Worm (Caenorhabditis elegans) whole organism, young adult: Measurements from ENCODE around the gene srx-76.

Experiments used
- B0035.1 ChIP-seq: sonication (generic microtip); optimal IDR thresholded peaks from 2 replicates; lab custom pipeline; 2016; ENCODE audit warnings: missing genetic modification characterization, mild to moderate bottlenecking, missing compliant biosample characterization, missing genotype, missing genetic modification reagents
- C17E4.6 ChIP-seq: fragments of 200-800 bp; sonication (Bioruptor generic); IDR thresholded peaks from 2 replicates; pipeline ENCODE4 v1.3.6; 2022; ENCODE audit warnings: missing genetic modification reagents, missing genetic modification characterization, missing compliant biosample characterization
- K11D2.4 ChIP-seq: fragments of 200-800 bp; sonication (Bioruptor generic); IDR thresholded peaks from 2 replicates; pipeline ENCODE4 v1.3.6; 2022; ENCODE audit warnings: missing genetic modification reagents, missing genetic modification characterization, missing compliant biosample characterization
- T26A5.8 ChIP-seq: sonication (generic microtip); optimal IDR thresholded peaks from 2 replicates; lab custom pipeline; 2016; ENCODE audit warnings: missing genetic modification characterization, missing compliant biosample characterization
- Y53G8AR.9 ChIP-seq: fragments of 200-800 bp; sonication (Bioruptor generic); conservative IDR thresholded peaks from 2 replicates; pipeline ENCODE4 v1.3.6; 2022; ENCODE audit warnings: missing genetic modification reagents, missing genetic modification characterization, missing compliant biosample characterization
- Y67H2A.10 ChIP-seq: fragments of 200-800 bp; sonication (Bioruptor generic); conservative IDR thresholded peaks from 2 replicates; pipeline ENCODE4 v1.3.6; 2022; ENCODE audit warnings: missing genetic modification reagents, missing genetic modification characterization, missing compliant biosample characterization
- Y95B8A.8 ChIP-seq: fragments of 200-800 bp; sonication (Bioruptor generic); IDR thresholded peaks from 2 replicates; pipeline ENCODE4 v1.3.6; 2022; ENCODE audit warnings: missing genetic modification reagents, missing genetic modification characterization, missing compliant biosample characterization
- ama-1 ChIP-seq, 3 experiments: fragments of 150-350 bp in 1 of 3; sonication (generic microtip) in 2 of 3; optimal IDR thresholded peaks; 2 replicates each; lab custom pipeline; 2014 to 2018; ENCODE audit warnings: missing biosample characterization in 2 of 3, missing genetic modification characterization in 2 of 3, missing genetic modification reagents in 2 of 3
- attf-6 ChIP-seq: fragments of 200-800 bp; sonication (Bioruptor generic); IDR thresholded peaks from 2 replicates; pipeline ENCODE4 v1.3.6; 2022; ENCODE audit warnings: missing genetic modification reagents, missing genetic modification characterization, missing compliant biosample characterization
- bed-2 ChIP-seq: fragments of 200-800 bp; sonication (Bioruptor generic); IDR thresholded peaks from 2 replicates; pipeline ENCODE4 v1.3.6; 2022; ENCODE audit warnings: missing genetic modification reagents, missing genetic modification characterization, missing compliant biosample characterization
- cebp-1 ChIP-seq, 2 experiments: fragments of 200-800 bp in 1 of 2; sonication (Bioruptor generic) in 1 of 2; sonication (generic microtip) in 1 of 2; IDR thresholded peaks in 1 of 2; optimal IDR thresholded peaks in 1 of 2; 2 replicates each; pipeline versions ENCODE4 v1.3.6 to Lab custom; 2017 to 2022; ENCODE audit warnings: missing compliant biosample characterization in 2 of 2, missing genetic modification characterization in 2 of 2, mild to moderate bottlenecking in 1 of 2, missing genetic modification reagents in 1 of 2, moderate library complexity in 1 of 2
- ceh-27 ChIP-seq: fragments of 200-800 bp; sonication (Bioruptor generic); optimal IDR thresholded peaks from 2 replicates; lab custom pipeline; 2018; ENCODE audit warnings: mild to moderate bottlenecking, missing genetic modification characterization, moderate library complexity, missing compliant biosample characterization
- ceh-58 ChIP-seq: fragments of 200-800 bp; sonication (Bioruptor generic); IDR thresholded peaks from 2 replicates; pipeline ENCODE4 v1.3.6; 2022; ENCODE audit warnings: missing genetic modification characterization, missing compliant biosample characterization
- ceh-91 ChIP-seq: fragments of 200-800 bp; sonication (Bioruptor generic); IDR thresholded peaks from 2 replicates; pipeline ENCODE4 v1.3.6; 2022; ENCODE audit warnings: missing genetic modification reagents, missing genetic modification characterization, missing compliant biosample characterization
- chd-7 ChIP-seq: sonication (generic microtip); optimal IDR thresholded peaks from 2 replicates; lab custom pipeline; 2016; ENCODE audit warnings: mild to moderate bottlenecking, missing genetic modification characterization, moderate library complexity, missing compliant biosample characterization
- die-1 ChIP-seq: sonication (generic microtip); optimal IDR thresholded peaks from 2 replicates; lab custom pipeline; 2016; ENCODE audit warnings: missing genotype, mild to moderate bottlenecking, missing genetic modification characterization, missing compliant biosample characterization
- dox-1 ChIP-seq: fragments of 200-800 bp; sonication (Bioruptor generic); IDR thresholded peaks from 2 replicates; pipeline ENCODE4 v1.3.6; 2022; ENCODE audit warnings: missing genetic modification reagents, missing genetic modification characterization, missing compliant biosample characterization
- egl-44 ChIP-seq: fragments of 200-800 bp; sonication (Bioruptor generic); IDR thresholded peaks from 2 replicates; pipeline ENCODE4 v1.3.6; 2022; ENCODE audit warnings: missing genetic modification reagents, missing genetic modification characterization, missing compliant biosample characterization
- ekl-4 ChIP-seq: fragments of 200-800 bp; sonication (Bioruptor generic); IDR thresholded peaks from 2 replicates; pipeline ENCODE4 v1.3.6; 2022; ENCODE audit warnings: missing genetic modification reagents, missing genetic modification characterization, missing compliant biosample characterization
- ets-4 ChIP-seq: fragments of 200-800 bp; sonication (Bioruptor generic); optimal IDR thresholded peaks from 2 replicates; lab custom pipeline; 2018; ENCODE audit warnings: mild to moderate bottlenecking, missing genetic modification characterization, missing compliant biosample characterization
- gei-17 ChIP-seq: fragments of 200-800 bp; sonication (Bioruptor generic); optimal IDR thresholded peaks from 2 replicates; lab custom pipeline; 2018; ENCODE audit warnings: mild to moderate bottlenecking, missing genetic modification characterization, missing compliant biosample characterization
- hlh-26 ChIP-seq: fragments of 200-800 bp; sonication (Bioruptor generic); conservative IDR thresholded peaks from 2 replicates; pipeline ENCODE4 v1.3.6; 2022; ENCODE audit warnings: missing genetic modification reagents, missing genetic modification characterization, missing compliant biosample characterization
- let-526 ChIP-seq: fragments of 200-800 bp; sonication (Bioruptor generic); IDR thresholded peaks from 2 replicates; pipeline ENCODE4 v1.3.6; 2022; ENCODE audit warnings: missing genetic modification reagents, missing genetic modification characterization, missing compliant biosample characterization
- let-607 ChIP-seq, 2 experiments: fragments of 200-800 bp in 1 of 2; sonication (Bioruptor generic) in 1 of 2; sonication (generic microtip) in 1 of 2; optimal IDR thresholded peaks; 2 replicates each; lab custom pipeline; 2016 to 2018; ENCODE audit warnings: mild to moderate bottlenecking in 2 of 2, missing compliant biosample characterization in 2 of 2, missing genetic modification characterization in 2 of 2, moderate library complexity in 2 of 2, missing genotype in 1 of 2
- lin-35 ChIP-seq, 3 experiments: fragments of 150-350 bp in 2 of 3; sonication (generic microtip) in 1 of 3; optimal IDR thresholded peaks; 2 replicates each; lab custom pipeline; 2014 to 2018; ENCODE audit warnings: missing biosample characterization in 3 of 3, missing genetic modification characterization in 3 of 3, missing genetic modification reagents in 3 of 3
- lin-40 ChIP-seq: sonication (generic microtip); optimal IDR thresholded peaks from 2 replicates; lab custom pipeline; 2016; ENCODE audit warnings: missing genetic modification characterization, mild to moderate bottlenecking, missing compliant biosample characterization, missing genotype, missing genetic modification reagents
- lir-1 ChIP-seq: fragments of 200-800 bp; sonication (Bioruptor generic); conservative IDR thresholded peaks from 2 replicates; pipeline ENCODE4 v1.3.6; 2022; ENCODE audit warnings: missing genetic modification reagents, missing genetic modification characterization, missing compliant biosample characterization
- nhr-90 ChIP-seq: sonication (generic microtip); optimal IDR thresholded peaks from 2 replicates; lab custom pipeline; 2016; ENCODE audit warnings: missing genotype, mild to moderate bottlenecking, missing genetic modification characterization, missing compliant biosample characterization
- snpc-1.1 ChIP-seq: sonication (generic microtip); optimal IDR thresholded peaks from 2 replicates; lab custom pipeline; 2017; ENCODE audit warnings: missing genetic modification characterization, mild to moderate bottlenecking, missing compliant biosample characterization, antibody characterized with exemption, moderate library complexity, missing genotype, missing genetic modification reagents; ENCODE audit not compliant: insufficient read depth
- somi-1 ChIP-seq: fragments of 200-800 bp; sonication (Bioruptor generic); optimal IDR thresholded peaks from 2 replicates; lab custom pipeline; 2018; ENCODE audit warnings: mild to moderate bottlenecking, missing genetic modification characterization, missing compliant biosample characterization
- unc-130 ChIP-seq: sonication (generic microtip); optimal IDR thresholded peaks from 2 replicates; lab custom pipeline; 2016; ENCODE audit warnings: missing genetic modification reagents, missing genetic modification characterization, missing compliant biosample characterization
- zfh-2 ChIP-seq: fragments of 200-800 bp; sonication (Bioruptor generic); conservative IDR thresholded peaks from 2 replicates; pipeline ENCODE4 v1.3.6; 2022; ENCODE audit warnings: missing genetic modification reagents, missing genetic modification characterization, missing compliant biosample characterization
- ztf-3 ChIP-seq: fragments of 200-800 bp; sonication (Bioruptor generic); optimal IDR thresholded peaks from 2 replicates; lab custom pipeline; 2018; ENCODE audit warnings: mild to moderate bottlenecking, missing genetic modification characterization, missing compliant biosample characterization

srx-76 gene

DNA sequence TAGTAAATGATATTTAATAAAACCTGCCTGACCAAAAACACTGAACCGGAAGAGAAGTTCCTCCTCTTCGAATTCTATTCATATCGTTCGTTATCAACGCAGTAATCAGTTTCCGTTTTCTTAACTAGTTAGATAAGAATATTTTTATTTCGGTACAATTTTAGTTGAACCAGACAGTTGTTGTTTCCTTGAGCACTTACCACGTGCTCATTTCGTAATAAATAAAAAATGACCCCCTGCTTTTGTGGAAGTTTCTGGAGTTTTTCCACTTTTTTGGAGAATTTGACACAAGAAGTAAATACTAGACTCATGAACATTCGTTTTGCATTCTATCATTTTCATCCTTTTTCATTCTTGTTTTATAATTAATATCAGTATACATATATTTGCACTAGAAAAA lies 37.9 kb upstream of the srx-76 start:
- TF ChIP-seq ceh-58 (GFP tag; lab: Robert Waterston, UW) (no peak), cebp-1 (GFP tag; IDR thresholded peaks at IDR 0.05; lab: Robert Waterston, UW) (no peak), cebp-1 (tag; optimal IDR thresholded peaks at IDR 0.05; lab: Kevin White, UChicago) (peak; percentile 76)

DNA sequence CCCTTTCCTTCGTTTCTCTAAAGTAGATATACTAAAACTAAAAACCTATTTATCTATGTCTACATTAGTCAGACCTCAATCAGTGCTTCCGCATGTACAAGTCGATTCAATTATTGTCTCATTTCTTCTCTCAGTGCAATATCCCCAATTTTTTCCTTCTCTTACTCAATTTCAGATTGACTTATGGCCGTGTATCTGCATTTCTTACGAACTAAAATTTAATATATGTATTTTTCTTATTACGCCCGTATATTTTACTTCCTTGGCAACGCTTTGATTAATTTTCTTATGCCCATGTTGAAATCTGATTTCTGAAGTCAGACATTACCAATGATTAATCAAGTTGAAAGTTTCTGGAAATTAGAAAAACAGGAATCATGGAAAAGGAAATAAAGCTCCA lies 36.7 kb upstream of the srx-76 start:
- no peak for TF ChIP-seq egl-44 (GFP tag; lab: Robert Waterston, UW)
- no peak for TF ChIP-seq lir-1
- TF ChIP-seq ama-1 (optimal IDR thresholded peaks at IDR 0.05; lab: Kevin White, UChicago), result no peak
- no peak for TF ChIP-seq ama-1 (GFP tag; optimal IDR thresholded peaks at IDR 0.05; lab: Kevin White, UChicago)
- no peak for TF ChIP-seq ets-4 (GFP tag; lab: Kevin White, UChicago)
- TF ChIP-seq attf-6 (GFP tag; lab: Robert Waterston, UW), result no peak
- no peak for TF ChIP-seq chd-7
- TF ChIP-seq somi-1 (GFP tag; lab: Kevin White, UChicago), result no peak
- no peak for TF ChIP-seq Y53G8AR.9
- TF ChIP-seq B0035.1 (tag; lab: Kevin White, UChicago), result no peak

ce11 chrV:11856022-11856421 lies 35.6 kb upstream of the srx-76 start:
- TF ChIP-seq nhr-90 (tag; lab: Kevin White, UChicago), result no peak
- TF ChIP-seq let-607 (tag; optimal IDR thresholded peaks at IDR 0.05; lab: Kevin White, UChicago), result no peak
- TF ChIP-seq let-526 (GFP tag; lab: Robert Waterston, UW), result no peak
- no peak for TF ChIP-seq gei-17
- TF ChIP-seq ceh-27 (GFP tag; lab: Kevin White, UChicago), result no peak
- no peak for TF ChIP-seq lin-35 (GFP tag; optimal IDR thresholded peaks at IDR 0.05; lab: Kevin White, UChicago)
- TF ChIP-seq T26A5.8 (tag; lab: Kevin White, UChicago), result no peak
- TF ChIP-seq bed-2 (GFP tag; lab: Robert Waterston, UW), result no peak
- TF ChIP-seq Y67H2A.10, result no peak
- TF ChIP-seq ekl-4, result no peak
- no peak for TF ChIP-seq ceh-91
- TF ChIP-seq die-1 (tag; lab: Kevin White, UChicago), result no peak
- TF ChIP-seq hlh-26 (GFP tag; lab: Robert Waterston, UW), result no peak
- TF ChIP-seq K11D2.4 (GFP tag; lab: Robert Waterston, UW), result no peak
- no peak for TF ChIP-seq snpc-1.1 (tag; lab: Kevin White, UChicago)
- no peak for TF ChIP-seq dox-1 (GFP tag; lab: Robert Waterston, UW)
- no peak for TF ChIP-seq Y95B8A.8 (GFP tag; lab: Robert Waterston, UW)

DNA sequence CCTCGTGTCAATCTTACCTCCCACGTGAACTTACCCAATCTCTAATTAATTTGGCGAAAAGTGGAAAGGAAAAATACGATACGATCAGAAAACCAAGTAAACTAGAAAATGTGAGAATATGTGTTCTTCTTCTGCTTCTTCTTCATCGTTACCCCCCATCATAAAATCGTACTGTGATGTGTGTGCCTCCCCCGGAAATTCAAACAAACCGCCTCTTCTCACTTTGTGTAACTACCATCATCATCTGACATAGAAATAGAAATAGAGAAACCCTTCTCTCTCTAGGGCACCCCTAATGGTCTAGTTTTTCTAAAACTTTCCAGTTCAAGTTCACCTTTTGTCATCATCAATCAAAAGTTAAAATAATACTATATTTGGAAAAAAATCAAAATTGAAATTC lies 33.9 kb upstream of the srx-76 start:
- peak; percentile 17 for TF ChIP-seq lin-40
- no peak for TF ChIP-seq ztf-3 (GFP tag; lab: Kevin White, UChicago)
- TF ChIP-seq C17E4.6 (GFP tag; lab: Robert Waterston, UW), result no peak
- no peak for TF ChIP-seq unc-130
- no peak for TF ChIP-seq zfh-2 (GFP tag; lab: Robert Waterston, UW)
- no peak for TF ChIP-seq T26A5.8 (tag; lab: Kevin White, UChicago)
